Fruit fly (Drosophila melanogaster) whole organism, embryonic: ENCODE data around the gene Cpr66Cb.

Experiments
- Asciz ChIP-seq: fragments of 200-800 bp; sonication (Bioruptor generic); optimal IDR thresholded peaks from 2 replicates; lab custom pipeline; 2017; ENCODE audit warnings: missing biosample characterization, mild to moderate bottlenecking, missing genetic modification characterization, missing genetic modification reagents
- Atf3 ChIP-seq: fragments of 200-800 bp; sonication (Bioruptor generic); optimal IDR thresholded peaks from 3 replicates; lab custom pipeline; 2016; ENCODE audit warnings: missing biosample characterization, missing genetic modification characterization
- BtbVII ChIP-seq: fragments of 200-800 bp; sonication (Bioruptor generic); optimal IDR thresholded peaks from 3 replicates; lab custom pipeline; 2017; ENCODE audit warnings: missing biosample characterization, mild to moderate bottlenecking, missing genetic modification characterization
- CG14710 ChIP-seq: fragments of 200-800 bp; sonication (Bioruptor generic); optimal IDR thresholded peaks from 3 replicates; lab custom pipeline; 2019; ENCODE audit warnings: missing biosample characterization, mild to moderate bottlenecking, missing genetic modification characterization, moderate library complexity
- CG15601 ChIP-seq: fragments of 200-800 bp; sonication (Bioruptor generic); optimal IDR thresholded peaks from 3 replicates; lab custom pipeline; 2019; ENCODE audit warnings: missing biosample characterization, mild to moderate bottlenecking, missing genetic modification characterization, moderate library complexity
- CG32772 ChIP-seq: fragments of 200-800 bp; sonication (Bioruptor generic); IDR thresholded peaks from 2 replicates; pipeline ENCODE4 v1.3.6; 2022; ENCODE audit warnings: missing biosample characterization, missing genetic modification characterization
- CG4820 ChIP-seq: fragments of 200-800 bp; sonication (Bioruptor generic); optimal IDR thresholded peaks from 3 replicates; lab custom pipeline; 2016; ENCODE audit warnings: missing biosample characterization, missing genetic modification characterization
- CG6683 ChIP-seq: fragments of 200-800 bp; sonication (Bioruptor generic); optimal IDR thresholded peaks from 2 replicates; lab custom pipeline; 2017; ENCODE audit warnings: missing biosample characterization, mild to moderate bottlenecking, missing genetic modification characterization, missing genetic modification reagents
- CG7556 ChIP-seq: fragments of 200-800 bp; sonication (Bioruptor generic); optimal IDR thresholded peaks from 2 replicates; lab custom pipeline; 2017; ENCODE audit warnings: missing biosample characterization, mild to moderate bottlenecking, missing genetic modification characterization
- CG7786 ChIP-seq: fragments of 200-800 bp; sonication (Bioruptor generic); optimal IDR thresholded peaks from 2 replicates; lab custom pipeline; 2016; ENCODE audit warnings: missing biosample characterization, missing genetic modification characterization
- CrebB ChIP-seq: fragments of 200-800 bp; sonication (Bioruptor generic); optimal IDR thresholded peaks from 3 replicates; lab custom pipeline; 2018; ENCODE audit warnings: missing biosample characterization, mild to moderate bottlenecking, missing genetic modification characterization
- Hr78 ChIP-seq, 2 experiments: fragments of 200-800 bp in 1 of 2; fragments of >200 bp in 1 of 2; sonication (Bioruptor generic) in 1 of 2; optimal IDR thresholded peaks; 2 replicates each; lab custom pipeline; 2017 to 2019; ENCODE audit warnings: missing biosample characterization in 2 of 2, missing genetic modification characterization in 2 of 2, mild to moderate bottlenecking in 1 of 2, moderate library complexity in 1 of 2
- MTF-1 ChIP-seq: fragments of 200-800 bp; sonication (Bioruptor generic); optimal IDR thresholded peaks from 2 replicates; lab custom pipeline; 2018; ENCODE audit warnings: missing biosample characterization, mild to moderate bottlenecking, missing genetic modification characterization, borderline replicate concordance
- Mad ChIP-seq: fragments of 200-800 bp; sonication (Bioruptor generic); optimal IDR thresholded peaks from 2 replicates; lab custom pipeline; 2016; ENCODE audit warnings: missing biosample characterization, missing genetic modification characterization
- NfI ChIP-seq: fragments of 200-800 bp; sonication (Bioruptor generic); optimal IDR thresholded peaks from 3 replicates; lab custom pipeline; 2018; ENCODE audit warnings: missing biosample characterization, mild to moderate bottlenecking, missing genetic modification characterization, moderate library complexity
- Six4 ChIP-seq: fragments of 200-800 bp; sonication (Bioruptor generic); optimal IDR thresholded peaks from 2 replicates; lab custom pipeline; 2016; ENCODE audit warnings: missing biosample characterization, missing genetic modification characterization
- Sox100B ChIP-seq: fragments of 200-800 bp; sonication (Bioruptor generic); optimal IDR thresholded peaks from 3 replicates; lab custom pipeline; 2018; ENCODE audit warnings: missing biosample characterization, mild to moderate bottlenecking, missing genetic modification characterization
- Vsx1 ChIP-seq: fragments of 200-800 bp; sonication (Bioruptor generic); optimal IDR thresholded peaks from 2 replicates; lab custom pipeline; 2017; ENCODE audit warnings: missing biosample characterization, mild to moderate bottlenecking, missing genetic modification characterization, missing genetic modification reagents
- Xbp1 ChIP-seq: fragments of 200-800 bp; sonication (Bioruptor generic); optimal IDR thresholded peaks from 3 replicates; lab custom pipeline; 2016; ENCODE audit warnings: missing biosample characterization, mild to moderate bottlenecking, missing genetic modification characterization
- chn ChIP-seq: fragments of 200-800 bp; sonication (Bioruptor generic); optimal IDR thresholded peaks from 2 replicates; lab custom pipeline; 2016; ENCODE audit warnings: missing biosample characterization, missing genetic modification characterization
- corto ChIP-seq: fragments of 200-800 bp; sonication (Bioruptor generic); optimal IDR thresholded peaks from 2 replicates; lab custom pipeline; 2016; ENCODE audit warnings: missing biosample characterization, mild to moderate bottlenecking, missing genetic modification characterization, moderate library complexity
- dm ChIP-seq: fragments of 200-800 bp; sonication (Bioruptor generic); optimal IDR thresholded peaks from 3 replicates; lab custom pipeline; 2016; ENCODE audit warnings: missing biosample characterization, missing genetic modification characterization
- emc ChIP-seq: fragments of 200-800 bp; sonication (Bioruptor generic); optimal IDR thresholded peaks from 2 replicates; lab custom pipeline; 2016; ENCODE audit warnings: missing biosample characterization, missing genetic modification characterization
- eve ChIP-seq, 2 experiments: fragments of >200 bp; optimal IDR thresholded peaks; 2 replicates each; lab custom pipeline; 2017; ENCODE audit warnings: missing biosample characterization in 2 of 2, missing genetic modification characterization in 2 of 2
- gfzf ChIP-seq: fragments of 200-800 bp; sonication (Bioruptor generic); optimal IDR thresholded peaks from 2 replicates; lab custom pipeline; 2016; ENCODE audit warnings: missing biosample characterization, mild to moderate bottlenecking, missing genetic modification characterization, moderate library complexity
- lab ChIP-seq: fragments of 200-800 bp; sonication (Bioruptor generic); optimal IDR thresholded peaks from 3 replicates; lab custom pipeline; 2017; ENCODE audit warnings: missing biosample characterization, missing genetic modification characterization, mild to moderate bottlenecking, moderate library complexity, missing genetic modification reagents
- lov ChIP-seq, 2 experiments: fragments of 200-800 bp in 1 of 2; fragments of >200 bp in 1 of 2; sonication (Bioruptor generic) in 1 of 2; IDR thresholded peaks in 1 of 2; optimal IDR thresholded peaks in 1 of 2; 2 replicates in 1 of 2; 3 replicates in 1 of 2; pipeline versions ENCODE4 v1.3.6 to Lab custom; 2017 to 2022; ENCODE audit warnings: missing biosample characterization in 1 of 2, missing genetic modification characterization in 1 of 2
- pzg ChIP-seq: fragments of 200-800 bp; sonication (Bioruptor generic); optimal IDR thresholded peaks from 3 replicates; lab custom pipeline; 2018; ENCODE audit warnings: missing biosample characterization, mild to moderate bottlenecking, missing genetic modification characterization, moderate library complexity
- sc ChIP-seq, 3 experiments: fragments of >200 bp in 2 of 3; fragments of 200-800 bp in 1 of 3; sonication (Bioruptor generic) in 1 of 3; optimal IDR thresholded peaks; 2 replicates in 2 of 3; 3 replicates in 1 of 3; lab custom pipeline; 2017; ENCODE audit warnings: mild to moderate bottlenecking in 1 of 3, missing biosample characterization in 1 of 3, missing genetic modification characterization in 1 of 3, missing genetic modification reagents in 1 of 3
- sens ChIP-seq: fragments of 200-800 bp; sonication (Bioruptor generic); peaks from one replicate; lab custom pipeline; 2016; ENCODE audit warnings: missing biosample characterization, missing genetic modification characterization
- trem ChIP-seq: fragments of 200-800 bp; optimal IDR thresholded peaks from 3 replicates; lab custom pipeline; 2019; ENCODE audit warnings: missing biosample characterization, mild to moderate bottlenecking, missing genetic modification characterization, moderate library complexity
- z ChIP-seq: fragments of 200-800 bp; sonication (Bioruptor generic); IDR thresholded peaks from 3 replicates; pipeline ENCODE4 v1.3.6; 2022; ENCODE audit warnings: missing biosample characterization, missing genetic modification characterization
- zen ChIP-seq: fragments of 200-800 bp; sonication (Bioruptor generic); optimal IDR thresholded peaks from 3 replicates; lab custom pipeline; 2018; ENCODE audit warnings: missing biosample characterization, mild to moderate bottlenecking, missing genetic modification characterization, moderate library complexity

Cpr66Cb gene

DNA sequence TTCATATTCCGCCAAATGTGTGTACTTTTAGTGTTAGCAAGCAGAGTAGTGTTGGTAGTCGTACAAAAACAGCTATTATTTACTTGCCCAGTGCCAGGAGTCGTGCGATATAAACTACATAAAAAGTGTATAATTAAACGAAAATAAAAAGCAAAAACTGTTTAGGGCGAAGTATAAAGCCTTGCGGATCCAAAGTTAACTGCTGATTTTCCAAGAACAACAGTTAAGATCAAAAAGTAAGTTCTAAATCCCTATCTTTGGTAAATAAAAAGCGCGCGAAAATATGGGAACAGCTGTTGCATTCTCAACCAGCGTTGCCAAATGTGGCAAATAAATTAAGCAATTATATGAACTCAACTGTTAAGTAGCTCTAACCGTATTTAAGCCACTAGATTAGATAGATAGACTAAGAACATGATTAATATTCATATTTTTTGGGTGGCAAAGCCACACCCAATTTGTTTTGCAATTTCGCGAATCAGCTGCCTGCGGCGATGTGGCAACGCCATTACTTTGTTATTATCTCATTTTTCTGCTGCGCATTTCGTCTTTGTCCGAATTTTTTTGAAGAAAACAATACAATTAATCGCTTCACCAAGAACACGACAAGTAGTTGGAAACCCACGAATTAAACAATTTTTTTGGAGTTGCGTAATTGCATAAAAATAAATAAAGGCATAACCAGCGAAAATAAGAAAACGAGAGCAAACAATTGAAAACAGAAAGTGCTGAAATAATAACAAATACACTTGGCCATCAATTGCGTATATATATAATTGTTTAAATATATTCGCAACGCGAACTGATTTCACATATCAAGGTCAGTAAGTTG, 4.0 kb downstream of the Cpr66Cb start, which contains the start of the genes Prim1 and CG7083 (continued):
- TF ChIP-seq sc (optimal IDR thresholded peaks at IDR 0.05; lab: Kevin White, UChicago): no peak
- peak; percentile 48 for TF ChIP-seq sc (GFP tag; optimal IDR thresholded peaks at IDR 0.05; lab: Kevin White, UChicago)
- TF ChIP-seq eve (GFP tag; optimal IDR thresholded peaks at IDR 0.05; lab: Kevin White, UChicago): no peak
- peak; percentile 34 for TF ChIP-seq CG15601
- peak; percentile 75 for TF ChIP-seq Xbp1
- TF ChIP-seq CG7786 (GFP tag; lab: Kevin White, UChicago): peak; percentile 57
- peak; percentile 55 for TF ChIP-seq Sox100B (GFP tag; lab: Kevin White, UChicago)
- peak; percentile 81 for TF ChIP-seq chn (GFP tag; lab: Kevin White, UChicago)
- peak; percentile 33 for TF ChIP-seq Asciz
- TF ChIP-seq CG7556 (GFP tag; lab: Kevin White, UChicago): peak; percentile 38
- peak; percentile 67 for TF ChIP-seq lab (GFP tag; lab: Kevin White, UChicago)
- peak; percentile 44 for TF ChIP-seq BtbVII (GFP tag; lab: Kevin White, UChicago)
- TF ChIP-seq Hr78 (GFP tag; optimal IDR thresholded peaks at IDR 0.05; lab: Kevin White, UChicago): no peak
- peak; percentile 6 for TF ChIP-seq emc (GFP tag; lab: Kevin White, UChicago)
- peak; percentile 63 for TF ChIP-seq trem (tag; lab: Kevin White, UChicago)
- TF ChIP-seq gfzf: peak; percentile 17
- TF ChIP-seq sens (GFP tag; lab: Kevin White, UChicago): peak; percentile 93
- TF ChIP-seq MTF-1: no peak
- no peak for TF ChIP-seq CG6683
- peak; percentile 63 for TF ChIP-seq pzg (GFP tag; lab: Kevin White, UChicago)
- no peak for TF ChIP-seq z (GFP tag; lab: Robert Waterston, UW)
- peak; percentile 53 for TF ChIP-seq Mad (GFP tag; lab: Kevin White, UChicago)
- TF ChIP-seq CG32772 (GFP tag; lab: Robert Waterston, UW): no peak
- peak; percentile 23 for TF ChIP-seq CG4820
- no peak for TF ChIP-seq lov (optimal IDR thresholded peaks at IDR 0.05; lab: Kevin White, UChicago)
- TF ChIP-seq lov (GFP tag; IDR thresholded peaks at IDR 0.05; lab: Robert Waterston, UW): no peak
- TF ChIP-seq Atf3 (GFP tag; lab: Kevin White, UChicago): peak; percentile 1
- TF ChIP-seq CrebB (tag; lab: Kevin White, UChicago): no peak
- TF ChIP-seq zen (tag; lab: Kevin White, UChicago): peak; percentile 63
- peak; percentile 46 for TF ChIP-seq Six4 (GFP tag; lab: Kevin White, UChicago)
- peak; percentile 60 for TF ChIP-seq NfI (GFP tag; lab: Kevin White, UChicago)
- TF ChIP-seq Vsx1 (GFP tag; lab: Kevin White, UChicago): peak; percentile 30
- no peak for TF ChIP-seq corto (GFP tag; lab: Kevin White, UChicago)

DNA sequence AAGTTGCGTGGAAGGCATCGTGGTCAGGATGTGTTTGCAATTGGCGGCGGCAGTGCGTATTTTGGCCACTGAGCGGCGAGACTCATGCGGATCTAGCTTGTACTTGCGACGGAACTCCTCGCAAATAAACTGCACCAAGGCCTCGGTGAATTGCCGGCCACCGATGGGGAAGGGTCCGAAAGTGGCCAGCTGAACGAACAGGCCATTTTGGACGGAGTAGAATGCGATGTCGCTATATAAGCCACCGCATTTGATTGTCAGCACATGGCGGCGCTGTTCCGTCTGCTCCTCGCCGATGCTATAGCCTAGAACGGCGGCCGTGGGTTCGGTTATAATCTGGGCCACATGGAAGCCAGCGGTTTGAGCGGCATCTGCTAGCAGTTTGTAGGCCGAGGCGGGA, 8.7 kb downstream of the Cpr66Cb start:
- TF ChIP-seq CG14710 (tag; lab: Kevin White, UChicago) (no peak), dm (no peak)
